Fruit fly (Drosophila melanogaster) whole organism, larva: Measurements from ENCODE around the gene CG43844.

Source experiments
- noc ChIP-seq: fragments of 200-800 bp; sonication (Bioruptor generic); optimal IDR thresholded peaks from 3 replicates; lab custom pipeline; 2019; ENCODE audit warnings: missing biosample characterization, mild to moderate bottlenecking, missing genetic modification characterization, moderate library complexity

Gene CG43844

dm6 chr3R:21853618-21854573, 35.4 kb upstream of the CG43844 start:
- no peak for TF ChIP-seq noc (tag; lab: Kevin White, UChicago)

- no peak for TF ChIP-seq noc (tag; lab: Kevin White, UChicago)
These were observed 34.5 kb upstream of the CG43844 start for dm6 chr3R:21854574-21855468.

dm6 chr3R:21855469-21855826, 33.9 kb upstream of the CG43844 start:
- TF ChIP-seq noc (tag; lab: Kevin White, UChicago) = no peak

dm6 chr3R:21856098-21856872, 33.1 kb upstream of the CG43844 start, which contains the start of gene glec:
glec (minus strand) TSS chr3R:21856266.
- peak; percentile 19 for TF ChIP-seq noc (tag; lab: Kevin White, UChicago)

- no peak for TF ChIP-seq noc (tag; lab: Kevin White, UChicago)
These were observed 32.5 kb upstream of the CG43844 start for dm6 chr3R:21856873-21857243.

- TF ChIP-seq noc (tag; lab: Kevin White, UChicago) = no peak
These were observed 31.8 kb upstream of the CG43844 start for dm6 chr3R:21857509-21857908.

- TF ChIP-seq noc (tag; lab: Kevin White, UChicago) = no peak
These were observed 31.0 kb upstream of the CG43844 start for dm6 chr3R:21858290-21858875.

dm6 chr3R:21859509-21859908, 29.8 kb upstream of the CG43844 start:
- no peak for TF ChIP-seq noc (tag; lab: Kevin White, UChicago)

- TF ChIP-seq noc (tag; lab: Kevin White, UChicago) = no peak
These were observed 27.0 kb upstream of the CG43844 start for dm6 chr3R:21862137-21862850.

dm6 chr3R:21862868-21863267, 26.5 kb upstream of the CG43844 start:
- TF ChIP-seq noc (tag; lab: Kevin White, UChicago) = no peak

dm6 chr3R:21863817-21864384, 25.4 kb upstream of the CG43844 start:
- TF ChIP-seq noc (tag; lab: Kevin White, UChicago) = no peak

dm6 chr3R:21864484-21864883, 24.9 kb upstream of the CG43844 start:
- no peak for TF ChIP-seq noc (tag; lab: Kevin White, UChicago)

dm6 chr3R:21864992-21865391, 24.3 kb upstream of the CG43844 start, which contains the start of gene lsn:
lsn (plus strand) TSS chr3R:21865168.
- TF ChIP-seq noc (tag; lab: Kevin White, UChicago) = no peak

- no peak for TF ChIP-seq noc (tag; lab: Kevin White, UChicago)
These were observed 21.5 kb upstream of the CG43844 start, which contains the start of the genes CG6569 and Cby for dm6 chr3R:21867819-21868218. CG6569 (minus strand) TSS chr3R:21867919. Cby (plus strand) TSS chr3R:21868003.
